Worm (Caenorhabditis elegans): Measurements from ENCODE around the gene C25E10.5.

DNA sequence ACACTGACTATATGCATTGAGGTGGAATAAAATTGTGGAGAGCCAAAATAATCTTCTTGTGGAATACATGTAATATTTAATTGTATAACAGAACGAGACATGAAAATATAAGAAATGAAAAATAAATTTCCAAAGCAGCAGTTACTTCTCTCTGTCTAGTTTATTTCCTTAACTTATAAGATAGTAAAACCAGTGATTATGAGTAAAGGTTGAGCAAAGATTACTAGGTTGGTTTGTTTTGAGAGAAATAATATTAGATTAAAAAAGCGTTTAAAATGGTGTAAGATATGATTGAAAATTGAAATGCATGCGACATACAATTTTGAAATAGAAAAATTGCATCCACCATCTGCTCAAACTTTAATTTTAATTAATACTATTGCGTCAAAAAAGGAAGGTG lies 16.6 kb upstream of the C25E10.5 start, which contains the start of gene srh-201:
- TF ChIP-seq nhr-77 (tag; optimal IDR thresholded peaks at IDR 0.05) = no peak
- no peak for TF ChIP-seq nhr-76 (tag; optimal IDR thresholded peaks at IDR 0.05)
- TF ChIP-seq mxl-2 (GFP tag; conservative IDR thresholded peaks at IDR 0.05) = no peak
- no peak for TF ChIP-seq hmg-1.1 (GFP tag; IDR thresholded peaks at IDR 0.05)
- no peak for TF ChIP-seq aha-1 (tag)
- TF ChIP-seq ceh-82 (tag; optimal IDR thresholded peaks at IDR 0.05) = no peak
- no peak for TF ChIP-seq ztf-11 (tag; optimal IDR thresholded peaks at IDR 0.05)
- TF ChIP-seq mep-1 (tag; optimal IDR thresholded peaks at IDR 0.05) = no peak
- TF ChIP-seq egl-27 (tag; optimal IDR thresholded peaks at IDR 0.05) = no peak
- TF ChIP-seq ama-1 (optimal IDR thresholded peaks at IDR 0.05) = no peak
- TF ChIP-seq hif-1 (tag; optimal IDR thresholded peaks at IDR 0.05) = no peak
- no peak for TF ChIP-seq lin-38 (GFP tag; IDR thresholded peaks at IDR 0.05)
- TF ChIP-seq nhr-10 (tag; optimal IDR thresholded peaks at IDR 0.05) = no peak
